Worm (Caenorhabditis elegans): ENCODE measurements around the gene ZK354.2.

DNA sequence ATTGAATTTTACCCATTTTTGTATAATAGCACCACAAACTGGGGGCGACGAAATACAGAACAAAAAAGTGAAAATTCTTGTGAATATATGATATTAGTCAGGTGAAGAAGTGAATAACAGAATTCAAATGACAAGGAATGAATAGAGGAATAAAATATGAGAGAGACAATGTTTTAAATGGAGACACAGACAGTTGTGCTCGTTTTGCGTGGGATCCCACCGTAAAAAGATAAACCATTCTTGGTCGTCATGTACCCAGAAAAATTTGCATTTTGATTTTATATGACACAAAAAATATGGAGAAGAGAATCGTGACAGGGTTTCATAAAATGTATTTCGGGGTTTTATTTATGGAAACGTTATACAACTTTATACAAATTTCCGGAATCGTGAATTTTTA, 35.5 kb upstream of the ZK354.2 start, which contains the start of gene F36H12.17:
- TF ChIP-seq F13C5.2 (tag; optimal IDR thresholded peaks at IDR 0.05) (no peak), flt-1 (GFP tag; IDR thresholded peaks at IDR 0.05) (no peak), tra-4 (tag; optimal IDR thresholded peaks at IDR 0.05) (no peak), hmbx-1 (tag; optimal IDR thresholded peaks at IDR 0.05) (no peak), aly-1 (tag; optimal IDR thresholded peaks at IDR 0.05) (no peak), tbx-37 (GFP tag; conservative IDR thresholded peaks at IDR 0.05) (no peak), ama-1 (optimal IDR thresholded peaks at IDR 0.05) (no peak), pes-1 (GFP tag; IDR thresholded peaks at IDR 0.05) (no peak), hmg-4 (GFP tag; optimal IDR thresholded peaks at IDR 0.05) (no peak), hnd-1 (tag; optimal IDR thresholded peaks at IDR 0.05) (no peak), tbx-11 (GFP tag; IDR thresholded peaks at IDR 0.05) (no peak)
